Worm (Caenorhabditis elegans) whole organism, midembryonic: ENCODE measurements around the gene Y53C12A.6.

ENCODE experiments used
- T22C8.4 ChIP-seq: fragments of 200-800 bp; sonication (Bioruptor generic); IDR thresholded peaks from 2 replicates; pipeline ENCODE4 v1.3.6; 2022; ENCODE audit warnings: missing genetic modification characterization, missing compliant biosample characterization
- cog-1 ChIP-seq: sonication (generic microtip); optimal IDR thresholded peaks from 2 replicates; lab custom pipeline; 2016; ENCODE audit warnings: missing genetic modification characterization, missing compliant biosample characterization
- flt-1 ChIP-seq: fragments of 200-800 bp; sonication (Bioruptor generic); IDR thresholded peaks from 2 replicates; pipeline ENCODE4 v1.3.6; 2022; ENCODE audit warnings: missing genetic modification characterization, missing compliant biosample characterization
- klf-2 ChIP-seq: fragments of 200-800 bp; sonication (Bioruptor generic); conservative IDR thresholded peaks from 2 replicates; pipeline ENCODE4 v1.3.6; 2022; ENCODE audit warnings: missing genetic modification reagents, missing genetic modification characterization, missing compliant biosample characterization
- med-1 ChIP-seq: sonication (generic microtip); optimal IDR thresholded peaks from 2 replicates; lab custom pipeline; 2017; ENCODE audit warnings: missing genetic modification characterization, mild to moderate bottlenecking, missing compliant biosample characterization, antibody characterized with exemption, missing genetic modification reagents; ENCODE audit not compliant: insufficient read depth
- ref-1 ChIP-seq: fragments of 200-800 bp; sonication (Bioruptor generic); conservative IDR thresholded peaks from 2 replicates; pipeline ENCODE4 v1.3.6; 2022; ENCODE audit warnings: missing genetic modification reagents, missing genetic modification characterization, missing compliant biosample characterization
- tab-1 ChIP-seq: fragments of 200-800 bp; sonication (Bioruptor generic); IDR thresholded peaks from 2 replicates; pipeline ENCODE4 v1.3.6; 2022; ENCODE audit warnings: missing genetic modification characterization, missing compliant biosample characterization
- ztf-23 ChIP-seq: fragments of 200-800 bp; sonication (Bioruptor generic); IDR thresholded peaks from 2 replicates; pipeline ENCODE4 v1.3.6; 2022; ENCODE audit warnings: missing genetic modification reagents, missing genetic modification characterization, missing compliant biosample characterization
- ztf-29 ChIP-seq: fragments of 200-800 bp; sonication (Bioruptor generic); IDR thresholded peaks from 2 replicates; pipeline ENCODE4 v1.3.6; 2022; ENCODE audit warnings: missing genetic modification reagents, missing genetic modification characterization, missing compliant biosample characterization

Y53C12A.6 gene

DNA sequence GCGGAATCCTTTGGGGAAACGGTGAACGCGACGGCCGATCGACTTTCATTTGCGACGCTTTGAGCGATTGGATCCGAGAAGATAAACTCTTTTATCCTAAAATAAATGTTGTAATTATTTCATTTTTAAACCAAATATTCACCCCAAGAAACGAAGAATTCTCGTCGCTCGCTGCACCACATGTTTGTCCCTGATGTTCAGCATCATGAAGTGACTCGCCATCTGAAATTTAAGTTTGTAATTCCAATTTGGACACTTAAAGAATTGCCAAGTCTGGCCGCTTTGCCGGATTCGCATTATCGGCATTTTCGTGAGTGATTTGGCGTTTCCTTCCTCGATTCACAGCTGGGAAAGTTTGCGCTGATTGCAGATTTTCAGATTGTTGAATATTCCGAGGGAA is at the start of gene Y53C12A.6:
Gene Y53C12A.6 (minus strand): TSS at position 101 of the 400 bp plus-strand sequence.
- TF ChIP-seq tab-1 (GFP tag; lab: Robert Waterston, UW) (no peak), ztf-23 (GFP tag; lab: Robert Waterston, UW) (no peak), T22C8.4 (GFP tag; lab: Robert Waterston, UW) (no peak), med-1 (GFP tag; lab: Kevin White, UChicago) (no peak), ztf-29 (no peak)

DNA sequence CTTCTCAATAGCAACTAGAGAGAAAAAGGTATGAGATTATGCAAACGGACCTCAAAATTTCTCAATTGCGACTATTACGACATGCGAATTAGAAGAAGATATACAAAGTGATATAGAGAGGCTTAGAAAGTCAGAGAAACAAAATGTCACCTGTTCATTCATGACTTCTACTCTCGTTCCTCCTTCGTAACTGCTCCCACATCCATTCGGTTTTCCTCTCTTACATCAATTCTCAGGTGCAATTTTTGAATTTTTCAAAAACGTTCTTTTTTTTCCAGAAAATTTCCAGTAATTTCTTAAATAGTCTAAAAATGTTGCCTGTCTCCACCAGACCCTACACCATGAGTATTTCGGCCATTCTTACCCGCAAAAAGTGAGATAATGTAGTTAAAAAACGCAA is 46.9 kb upstream of the Y53C12A.6 start:
- TF ChIP-seq ztf-29 (no peak), klf-2 (GFP tag; lab: Robert Waterston, UW) (no peak), tab-1 (GFP tag; lab: Robert Waterston, UW) (no peak), T22C8.4 (GFP tag; lab: Robert Waterston, UW) (no peak), ref-1 (GFP tag; lab: Robert Waterston, UW) (no peak), flt-1 (GFP tag; lab: Robert Waterston, UW) (no peak), med-1 (GFP tag; lab: Kevin White, UChicago) (no peak), cog-1 (tag; lab: Kevin White, UChicago) (no peak), ztf-23 (GFP tag; lab: Robert Waterston, UW) (no peak)

DNA sequence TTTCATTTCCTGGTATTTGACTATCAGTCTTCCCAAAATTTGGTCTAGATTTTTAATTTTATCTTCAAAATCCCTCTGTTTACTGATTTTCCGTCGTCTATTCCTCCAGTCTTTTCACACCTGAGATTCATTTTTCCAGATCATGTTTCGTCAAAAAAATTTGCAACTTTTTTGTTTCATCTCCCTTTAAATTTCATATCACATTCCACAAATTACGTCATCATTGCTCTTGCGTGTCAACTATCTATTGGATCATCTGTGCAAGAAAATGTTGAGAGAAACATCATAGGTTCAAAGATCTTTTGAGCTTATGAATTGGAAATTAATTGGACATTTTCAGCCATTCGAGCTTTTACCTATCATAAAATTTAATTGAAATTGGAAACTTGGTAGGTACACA is 41.6 kb upstream of the Y53C12A.6 start:
- TF ChIP-seq ztf-23 (GFP tag; lab: Robert Waterston, UW) (no peak), klf-2 (GFP tag; lab: Robert Waterston, UW) (no peak), med-1 (GFP tag; lab: Kevin White, UChicago) (no peak), ztf-29 (no peak), ref-1 (GFP tag; lab: Robert Waterston, UW) (no peak), flt-1 (GFP tag; lab: Robert Waterston, UW) (no peak), tab-1 (GFP tag; lab: Robert Waterston, UW) (no peak)

DNA sequence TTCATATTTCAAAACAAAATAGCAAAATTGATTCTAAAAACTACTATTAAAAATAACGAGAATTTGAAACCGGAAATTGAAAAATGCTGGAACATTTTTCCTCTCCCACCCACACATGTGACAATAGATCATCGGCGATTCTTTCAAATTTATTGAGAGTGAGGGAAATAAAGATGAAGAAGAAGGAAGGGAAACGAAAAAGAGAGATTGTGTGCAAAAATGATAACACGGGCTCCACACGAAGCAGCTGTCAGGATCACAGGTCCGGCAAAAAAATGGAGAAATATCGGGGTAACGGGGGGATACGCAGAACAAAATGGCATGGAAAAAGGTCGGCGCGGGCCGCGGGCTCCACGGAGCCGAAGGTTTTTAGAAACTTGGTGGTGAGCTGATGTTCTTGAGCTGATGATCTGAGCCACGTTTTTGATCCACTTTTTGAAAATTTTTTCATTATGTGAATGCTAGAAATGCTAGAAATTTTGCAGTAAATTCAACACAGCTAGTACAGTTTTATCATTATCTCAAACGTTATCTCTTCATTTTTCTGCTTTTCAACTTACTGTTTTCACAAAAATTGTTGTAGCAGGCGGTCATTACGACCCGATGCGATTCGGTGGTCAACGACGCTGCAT is 40.0 kb upstream of the Y53C12A.6 start, which contains the start of gene shk-1:
Gene shk-1 (plus strand): TSS at position 582 of the 632 bp plus-strand sequence.
- TF ChIP-seq cog-1 (tag; lab: Kevin White, UChicago) (no peak), ref-1 (GFP tag; lab: Robert Waterston, UW) (no peak), flt-1 (GFP tag; lab: Robert Waterston, UW) (no peak), ztf-29 (no peak), T22C8.4 (GFP tag; lab: Robert Waterston, UW) (no peak), klf-2 (GFP tag; lab: Robert Waterston, UW) (no peak), tab-1 (GFP tag; lab: Robert Waterston, UW) (no peak), med-1 (GFP tag; lab: Kevin White, UChicago) (no peak), ztf-23 (GFP tag; lab: Robert Waterston, UW) (no peak)

DNA sequence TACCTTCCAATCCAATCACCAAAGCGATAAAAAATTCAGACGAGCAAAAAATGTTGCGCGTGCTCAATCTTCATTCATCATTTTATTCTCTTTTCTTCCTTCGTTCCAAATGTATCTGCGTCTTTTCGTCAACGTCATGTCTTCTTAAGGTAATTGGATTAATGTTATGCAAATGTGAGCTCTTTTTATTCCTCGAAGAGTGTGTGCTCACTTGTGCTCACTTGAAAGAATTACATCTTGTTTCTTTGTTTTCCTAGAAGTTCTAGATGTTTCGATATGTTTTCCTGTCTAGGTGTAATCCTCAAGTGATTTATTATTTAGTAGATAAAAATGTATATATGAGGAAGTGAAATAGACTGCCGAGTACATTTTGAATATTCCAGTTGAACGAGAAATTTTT is 37.6 kb upstream of the Y53C12A.6 start:
- TF ChIP-seq cog-1 (tag; lab: Kevin White, UChicago) (no peak), tab-1 (GFP tag; lab: Robert Waterston, UW) (no peak), ref-1 (GFP tag; lab: Robert Waterston, UW) (no peak), ztf-29 (no peak), klf-2 (GFP tag; lab: Robert Waterston, UW) (no peak), ztf-23 (GFP tag; lab: Robert Waterston, UW) (no peak), med-1 (GFP tag; lab: Kevin White, UChicago) (no peak), flt-1 (GFP tag; lab: Robert Waterston, UW) (no peak), T22C8.4 (GFP tag; lab: Robert Waterston, UW) (no peak)

DNA sequence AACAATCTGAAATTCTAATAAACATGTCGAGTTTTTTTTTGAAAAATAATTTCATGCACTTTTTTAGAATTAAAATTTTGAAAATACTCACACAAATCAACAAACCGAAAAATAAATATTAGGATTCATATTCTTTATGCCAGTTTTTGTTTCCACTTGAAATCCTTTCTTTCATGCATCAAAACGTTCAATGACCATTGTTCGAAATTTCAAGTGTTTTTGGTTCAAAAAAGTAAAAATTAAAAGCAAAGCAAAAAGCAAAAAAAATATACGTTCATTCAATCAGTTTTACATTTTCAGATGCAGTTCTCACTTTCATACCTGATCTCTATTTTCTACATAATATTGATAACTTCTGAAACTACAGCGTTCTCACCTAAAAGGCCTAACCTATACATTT is 35.9 kb upstream of the Y53C12A.6 start, which contains the start of gene ZK1321.1:
Gene ZK1321.1 (plus strand): TSS at position 301 of the 400 bp plus-strand sequence.
- TF ChIP-seq cog-1 (tag; lab: Kevin White, UChicago) (no peak), med-1 (GFP tag; lab: Kevin White, UChicago) (no peak), T22C8.4 (GFP tag; lab: Robert Waterston, UW) (no peak), ref-1 (GFP tag; lab: Robert Waterston, UW) (no peak), tab-1 (GFP tag; lab: Robert Waterston, UW) (no peak), ztf-29 (no peak), ztf-23 (GFP tag; lab: Robert Waterston, UW) (no peak), flt-1 (GFP tag; lab: Robert Waterston, UW) (no peak), klf-2 (GFP tag; lab: Robert Waterston, UW) (no peak)

DNA sequence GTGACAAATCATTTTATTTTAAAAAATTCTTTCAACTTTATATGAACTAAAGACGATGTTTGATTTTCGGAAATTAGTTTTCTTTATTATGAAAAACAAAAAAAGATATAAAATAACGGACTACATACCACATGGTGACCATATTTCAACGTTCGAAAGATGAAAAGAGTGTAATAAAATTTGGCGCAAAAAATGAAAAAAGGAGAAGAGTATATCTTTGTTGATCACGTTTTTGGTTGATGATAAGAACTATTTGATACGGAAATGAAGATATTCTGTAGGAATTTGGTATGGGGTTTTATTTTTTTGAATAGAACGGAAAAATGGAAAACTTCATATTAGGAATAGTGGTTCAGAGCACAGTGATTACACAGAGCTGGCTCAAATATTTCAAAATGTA is 35.3 kb upstream of the Y53C12A.6 start, which contains the start of gene Y53C12B.7:
Gene Y53C12B.7 (minus strand): TSS at position 163 of the 400 bp plus-strand sequence.
- no peak for TF ChIP-seq cog-1 (tag; lab: Kevin White, UChicago)
- TF ChIP-seq flt-1 (GFP tag; lab: Robert Waterston, UW), result no peak
- TF ChIP-seq ref-1 (GFP tag; lab: Robert Waterston, UW), result no peak
- no peak for TF ChIP-seq T22C8.4 (GFP tag; lab: Robert Waterston, UW)
- no peak for TF ChIP-seq klf-2 (GFP tag; lab: Robert Waterston, UW)

DNA sequence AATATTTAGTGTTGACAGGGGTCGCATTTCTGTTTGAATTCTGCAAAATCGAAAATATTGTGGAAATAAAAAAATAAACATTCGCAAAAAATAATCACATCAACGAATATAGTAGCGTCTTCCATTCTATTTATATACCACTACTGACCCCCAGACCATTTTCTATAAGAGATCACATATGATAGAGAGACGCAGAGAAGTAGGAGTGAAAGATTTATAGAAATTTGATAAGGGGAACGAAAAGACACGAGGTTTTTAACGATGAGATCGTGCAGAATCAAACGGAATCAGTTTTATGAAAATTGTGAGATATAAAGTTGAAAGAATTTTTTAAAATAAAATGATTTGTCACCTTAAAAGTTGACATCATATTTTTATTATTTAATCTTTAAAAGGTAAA is 34.5 kb upstream of the Y53C12A.6 start:
- no peak for TF ChIP-seq flt-1 (GFP tag; lab: Robert Waterston, UW)
- TF ChIP-seq tab-1 (GFP tag; lab: Robert Waterston, UW), result no peak
- TF ChIP-seq cog-1 (tag; lab: Kevin White, UChicago), result no peak
- no peak for TF ChIP-seq T22C8.4 (GFP tag; lab: Robert Waterston, UW)
- TF ChIP-seq med-1 (GFP tag; lab: Kevin White, UChicago), result no peak
- no peak for TF ChIP-seq klf-2 (GFP tag; lab: Robert Waterston, UW)
- no peak for TF ChIP-seq ref-1 (GFP tag; lab: Robert Waterston, UW)
- no peak for TF ChIP-seq ztf-29
- no peak for TF ChIP-seq ztf-23 (GFP tag; lab: Robert Waterston, UW)

DNA sequence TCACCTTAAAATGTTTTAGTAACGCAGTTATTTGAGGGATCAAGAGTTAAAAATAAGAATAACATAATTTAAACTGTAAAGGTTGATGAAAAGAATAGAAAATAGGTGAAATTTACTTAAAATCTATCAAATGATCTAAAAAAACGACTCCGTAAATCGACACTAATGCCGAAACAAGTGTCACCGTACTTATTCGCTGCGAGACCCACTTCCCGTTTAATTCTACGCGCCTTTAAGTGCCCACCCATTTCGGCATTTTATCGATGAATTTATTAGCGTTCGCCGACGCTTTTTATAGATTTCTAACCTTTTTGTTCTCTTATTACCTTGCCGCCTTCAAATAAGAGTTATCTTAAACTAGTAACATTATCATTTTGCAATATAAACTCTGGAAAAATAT is 28.3 kb upstream of the Y53C12A.6 start, which contains the start of the genes Y53C12B.1 and nos-3:
Gene Y53C12B.1 (minus strand): TSS at position 10 of the 400 bp plus-strand sequence.
Gene nos-3 (plus strand): TSS at position 248 of the 400 bp plus-strand sequence.
- peak; percentile 83 for TF ChIP-seq cog-1 (tag; lab: Kevin White, UChicago)
- 0 out of 2 replicates have a peak, but pooled peaks have one; percentile 11 for TF ChIP-seq flt-1 (GFP tag; lab: Robert Waterston, UW)
- no peak for TF ChIP-seq T22C8.4 (GFP tag; lab: Robert Waterston, UW)
